Fruit fly (Drosophila melanogaster): ENCODE results near the gene Cpr62Bc.

Gene Cpr62Bc

dm6 chr3L:1861794-1862447, 20.0 kb upstream of the Cpr62Bc start, which contains the start of gene Rap1:
Rap1 (minus strand) TSS chr3L:1862239.
- TF ChIP-seq CG33017 (tag; optimal IDR thresholded peaks at IDR 0.05) (no peak), pad (GFP tag; optimal IDR thresholded peaks at IDR 0.05) (peak; percentile 45), CG5204 (GFP tag; optimal IDR thresholded peaks at IDR 0.05) (no peak), Crg-1 (GFP tag; optimal IDR thresholded peaks at IDR 0.05) (no peak), CG1620 (GFP tag; optimal IDR thresholded peaks at IDR 0.05) (peak; percentile 32), cnc (optimal IDR thresholded peaks at IDR 0.05) (no peak), bab1 (GFP tag; optimal IDR thresholded peaks at IDR 0.05) (peak; percentile 72), toe (GFP tag; optimal IDR thresholded peaks at IDR 0.05) (peak; percentile 67), Mnt (GFP tag; optimal IDR thresholded peaks at IDR 0.05) (no peak), Clk (GFP tag; optimal IDR thresholded peaks at IDR 0.05) (peak; percentile 41), cic (GFP tag; optimal IDR thresholded peaks at IDR 0.05) (no peak), ovo (GFP tag; optimal IDR thresholded peaks at IDR 0.05) (peak; percentile 9), CG7045 (GFP tag; optimal IDR thresholded peaks at IDR 0.05) (peak; percentile 56), tj (GFP tag; optimal IDR thresholded peaks at IDR 0.05) (peak; percentile 29), CG11617 (GFP tag; optimal IDR thresholded peaks at IDR 0.05) (peak; percentile 50), Hr96 (GFP tag; optimal IDR thresholded peaks at IDR 0.05) (peak; percentile 64), kay (GFP tag; ENCODE audit: borderline replicate concordance) (peak; percentile 79), CG7101 (tag; optimal IDR thresholded peaks at IDR 0.05) (peak; percentile 3), CG14711 (tag; optimal IDR thresholded peaks at IDR 0.05) (peak; percentile 95), CG12768 (GFP tag; optimal IDR thresholded peaks at IDR 0.05) (no peak)

DNA sequence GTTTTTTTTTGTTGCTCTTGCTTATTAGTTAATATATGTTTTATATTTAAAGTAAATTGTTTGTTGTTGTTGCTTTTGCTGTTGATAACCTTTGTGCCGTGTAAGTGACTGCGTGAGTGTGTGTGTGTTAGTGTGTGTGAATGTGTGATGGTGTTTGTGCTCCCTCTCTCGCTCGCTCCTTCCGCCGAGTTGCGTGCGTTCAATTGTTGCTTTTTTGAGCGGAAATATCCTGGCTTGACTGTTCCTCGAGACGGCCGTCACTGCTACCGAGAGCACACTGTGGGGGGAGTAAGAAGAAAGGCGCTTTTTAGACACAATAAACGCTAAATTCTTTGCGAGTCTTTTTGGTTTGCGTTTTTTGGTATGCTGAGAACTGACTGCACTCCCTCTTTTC, 19.5 kb upstream of the Cpr62Bc start:
- TF ChIP-seq cic (GFP tag; optimal IDR thresholded peaks at IDR 0.05) = peak; percentile 13
- TF ChIP-seq CG33017 (tag; optimal IDR thresholded peaks at IDR 0.05) = no peak
- no peak for TF ChIP-seq CG14711 (tag; optimal IDR thresholded peaks at IDR 0.05)
- no peak for TF ChIP-seq ovo (GFP tag; optimal IDR thresholded peaks at IDR 0.05)
- TF ChIP-seq Hr96 (GFP tag; optimal IDR thresholded peaks at IDR 0.05) = no peak
- no peak for TF ChIP-seq toe (GFP tag; optimal IDR thresholded peaks at IDR 0.05)
- TF ChIP-seq CG5204 (GFP tag; optimal IDR thresholded peaks at IDR 0.05) = no peak
- TF ChIP-seq kay (GFP tag; ENCODE audit: borderline replicate concordance) = no peak
- no peak for TF ChIP-seq CG7045 (GFP tag; optimal IDR thresholded peaks at IDR 0.05)
- TF ChIP-seq CG12768 (GFP tag; optimal IDR thresholded peaks at IDR 0.05) = peak; percentile 22
- peak; percentile 37 for TF ChIP-seq bab1 (GFP tag; optimal IDR thresholded peaks at IDR 0.05)
- TF ChIP-seq CG7101 (tag; optimal IDR thresholded peaks at IDR 0.05) = no peak
- TF ChIP-seq pad (GFP tag; optimal IDR thresholded peaks at IDR 0.05) = no peak

- TF ChIP-seq CG7045 (GFP tag; optimal IDR thresholded peaks at IDR 0.05) (no peak), CG11617 (GFP tag; optimal IDR thresholded peaks at IDR 0.05) (no peak)
Observed at dm6 chr3L:1860749-1861148, 18.9 kb upstream of the Cpr62Bc start.

DNA sequence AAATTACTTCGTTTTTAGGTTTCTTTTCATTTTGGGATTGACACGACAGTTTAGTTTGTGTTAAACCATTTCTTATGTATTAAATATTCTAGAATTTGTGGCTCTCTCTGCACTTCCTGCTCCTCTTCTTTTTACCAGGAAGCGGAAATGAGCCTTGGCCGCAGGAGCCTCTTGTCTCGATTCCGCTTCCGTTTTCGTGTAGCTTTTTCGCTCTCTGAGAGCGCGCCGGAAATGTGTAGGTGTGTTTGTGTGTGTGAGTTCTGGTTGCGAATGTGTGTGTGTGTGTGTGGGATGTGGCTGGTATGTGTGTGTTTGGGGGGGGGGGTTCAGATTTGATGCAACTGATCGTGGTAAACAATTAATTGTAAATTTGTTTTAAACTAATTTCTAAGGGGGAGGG, 17.7 kb upstream of the Cpr62Bc start:
- TF ChIP-seq Crg-1 (GFP tag; optimal IDR thresholded peaks at IDR 0.05) (no peak), CG11617 (GFP tag; optimal IDR thresholded peaks at IDR 0.05) (peak; percentile 19)

DNA sequence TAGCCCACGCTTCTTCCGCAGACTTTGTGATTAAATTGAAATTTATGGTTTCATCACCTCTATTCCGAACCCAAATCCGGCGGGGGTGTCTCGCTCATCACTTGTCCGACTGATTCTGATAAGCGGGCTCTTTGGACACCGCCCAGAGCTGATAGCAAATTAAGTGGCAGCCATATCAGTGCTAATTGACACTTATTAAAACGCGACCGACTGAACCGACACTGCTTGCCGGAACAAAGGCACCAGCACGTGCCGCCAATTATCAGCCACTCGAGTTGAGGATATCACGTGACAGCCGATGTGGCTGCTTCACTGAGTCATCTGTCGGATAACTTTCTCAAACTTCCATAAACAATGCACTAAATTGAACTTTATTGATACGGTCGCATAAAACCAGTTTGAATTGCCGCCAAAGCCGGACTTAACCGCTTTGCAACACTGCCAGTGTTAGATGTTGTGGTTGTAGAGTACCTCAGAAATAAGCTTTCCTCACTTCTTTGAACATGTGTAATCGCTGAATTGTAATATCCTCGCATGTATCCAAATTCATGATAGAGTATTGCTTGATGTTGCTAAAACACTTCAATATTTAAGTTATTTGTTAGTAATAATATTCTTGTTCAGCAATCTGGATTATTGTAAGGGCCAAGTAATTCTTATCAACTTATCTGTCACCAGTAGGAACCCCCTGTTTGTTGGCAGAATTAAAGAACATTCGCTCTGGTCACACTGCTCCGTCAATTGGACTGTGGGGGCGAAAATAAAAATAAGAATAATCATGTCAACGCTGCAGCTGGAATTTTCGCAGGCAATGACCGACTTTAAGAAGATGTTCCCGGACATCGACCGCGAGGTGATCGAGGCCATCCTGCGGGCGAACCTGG, 14.8 kb upstream of the Cpr62Bc start, which contains the start of gene CG12024:
CG12024 (plus strand) TSS at position 699 of the 884 bp plus-strand sequence.
- peak; percentile 73 for TF ChIP-seq CG7101 (tag; optimal IDR thresholded peaks at IDR 0.05)
- peak; percentile 85 for TF ChIP-seq CG5204 (GFP tag; optimal IDR thresholded peaks at IDR 0.05)
- TF ChIP-seq toe (GFP tag; optimal IDR thresholded peaks at IDR 0.05) = peak; percentile 78
- TF ChIP-seq Clk (GFP tag; optimal IDR thresholded peaks at IDR 0.05) = peak; percentile 68
- no peak for TF ChIP-seq cnc (optimal IDR thresholded peaks at IDR 0.05)
- peak; percentile 76 for TF ChIP-seq bab1 (GFP tag; optimal IDR thresholded peaks at IDR 0.05)
- TF ChIP-seq cic (GFP tag; optimal IDR thresholded peaks at IDR 0.05) = peak; percentile 37
- TF ChIP-seq CG12768 (GFP tag; optimal IDR thresholded peaks at IDR 0.05) = peak; percentile 79
- TF ChIP-seq CG33017 (tag; optimal IDR thresholded peaks at IDR 0.05) = peak; percentile 25
- peak; percentile 67 for TF ChIP-seq pad (GFP tag; optimal IDR thresholded peaks at IDR 0.05)
- TF ChIP-seq Crg-1 (GFP tag; optimal IDR thresholded peaks at IDR 0.05) = peak; percentile 90
- TF ChIP-seq CG1620 (GFP tag; optimal IDR thresholded peaks at IDR 0.05) = peak; percentile 81
- peak; percentile 52 for TF ChIP-seq tj (GFP tag; optimal IDR thresholded peaks at IDR 0.05)
- TF ChIP-seq CG14711 (tag; optimal IDR thresholded peaks at IDR 0.05) = peak; percentile 75
- TF ChIP-seq ovo (GFP tag; optimal IDR thresholded peaks at IDR 0.05) = peak; percentile 49
- TF ChIP-seq CG11617 (GFP tag; optimal IDR thresholded peaks at IDR 0.05) = peak; percentile 66
- peak; percentile 63 for TF ChIP-seq CG7045 (GFP tag; optimal IDR thresholded peaks at IDR 0.05)
- peak; percentile 64 for TF ChIP-seq Mnt (GFP tag; optimal IDR thresholded peaks at IDR 0.05)
- TF ChIP-seq kay (GFP tag; ENCODE audit: borderline replicate concordance) = peak; percentile 79
- peak; percentile 81 for TF ChIP-seq Hr96 (GFP tag; optimal IDR thresholded peaks at IDR 0.05)

- TF ChIP-seq cnc (optimal IDR thresholded peaks at IDR 0.05) = no peak
- no peak for TF ChIP-seq bab1 (GFP tag; optimal IDR thresholded peaks at IDR 0.05)
- no peak for TF ChIP-seq pad (GFP tag; optimal IDR thresholded peaks at IDR 0.05)
- no peak for TF ChIP-seq Mnt (GFP tag; optimal IDR thresholded peaks at IDR 0.05)
- no peak for TF ChIP-seq ovo (GFP tag; optimal IDR thresholded peaks at IDR 0.05)
- no peak for TF ChIP-seq CG7101 (tag; optimal IDR thresholded peaks at IDR 0.05)
- no peak for TF ChIP-seq CG5204 (GFP tag; optimal IDR thresholded peaks at IDR 0.05)
- no peak for TF ChIP-seq kay (GFP tag; ENCODE audit: borderline replicate concordance)
- no peak for TF ChIP-seq CG11617 (GFP tag; optimal IDR thresholded peaks at IDR 0.05)
- no peak for TF ChIP-seq cic (GFP tag; optimal IDR thresholded peaks at IDR 0.05)
- TF ChIP-seq Crg-1 (GFP tag; optimal IDR thresholded peaks at IDR 0.05) = no peak
- no peak for TF ChIP-seq CG1620 (GFP tag; optimal IDR thresholded peaks at IDR 0.05)
- TF ChIP-seq CG7045 (GFP tag; optimal IDR thresholded peaks at IDR 0.05) = no peak
- TF ChIP-seq Clk (GFP tag; optimal IDR thresholded peaks at IDR 0.05) = no peak
- no peak for TF ChIP-seq CG12768 (GFP tag; optimal IDR thresholded peaks at IDR 0.05)
Observed at dm6 chr3L:1855491-1855890, 13.6 kb upstream of the Cpr62Bc start, which contains the start of gene CNMa. CNMa (minus strand) TSS chr3L:1855591.

Measured in whole organism, adult.